Worm (Caenorhabditis elegans) whole organism, young adult: ENCODE data around the gene F36A4.4.
A peak's percentile ranks its signal among the peaks of the same experiment; 100 is the strongest.

Experiments
- cebp-1 ChIP-seq, 2 experiments: fragments of 200-800 bp in 1 of 2; sonication (Bioruptor generic) in 1 of 2; sonication (generic microtip) in 1 of 2; IDR thresholded peaks in 1 of 2; optimal IDR thresholded peaks in 1 of 2; 2 replicates each; pipeline versions ENCODE4 v1.3.6 to Lab custom; 2017 to 2022; ENCODE audit warnings: missing compliant biosample characterization in 2 of 2, missing genetic modification characterization in 2 of 2, mild to moderate bottlenecking in 1 of 2, missing genetic modification reagents in 1 of 2, moderate library complexity in 1 of 2
- ceh-100 ChIP-seq: fragments of 200-800 bp; sonication (Bioruptor generic); IDR thresholded peaks from 2 replicates; pipeline ENCODE4 v1.3.6; 2022; ENCODE audit warnings: missing genetic modification reagents, missing genetic modification characterization, missing compliant biosample characterization
- snpc-1.1 ChIP-seq: sonication (generic microtip); optimal IDR thresholded peaks from 2 replicates; lab custom pipeline; 2017; ENCODE audit warnings: missing genetic modification characterization, mild to moderate bottlenecking, missing compliant biosample characterization, antibody characterized with exemption, moderate library complexity, missing genotype, missing genetic modification reagents; ENCODE audit not compliant: insufficient read depth

Gene F36A4.4

ce11 chrIV:4316813-4317408, 49.5 kb downstream of the F36A4.4 start, which contains the start of gene Y24D9B.1 (continued):
- TF ChIP-seq ceh-100, result no peak

ce11 chrIV:4317638-4318037, 50.2 kb downstream of the F36A4.4 start:
- TF ChIP-seq snpc-1.1 (tag; lab: Kevin White, UChicago) (no peak), cebp-1 (GFP tag; IDR thresholded peaks at IDR 0.05; lab: Robert Waterston, UW) (peak; percentile 75), cebp-1 (tag; optimal IDR thresholded peaks at IDR 0.05; lab: Kevin White, UChicago) (peak; percentile 79)
